Fruit fly (Drosophila melanogaster): ENCODE data around the gene CG33339.

- TF ChIP-seq ken (GFP tag; IDR thresholded peaks at IDR 0.05) (no peak), tll (GFP tag; optimal IDR thresholded peaks at IDR 0.05) (no peak), ssp (GFP tag; IDR thresholded peaks at IDR 0.05) (no peak), Lim3 (GFP tag; IDR thresholded peaks at IDR 0.05) (no peak), ap (GFP tag; IDR thresholded peaks at IDR 0.05) (no peak), nom (GFP tag; optimal IDR thresholded peaks at IDR 0.05) (no peak)
These were observed 7.6 kb downstream of the CG33339 start, which contains the start of gene CG13614 for dm6 chr3R:24369268-24369667.

Measured in whole organism, embryonic.